Fruit fly (Drosophila melanogaster): ENCODE results near the gene GCS2beta.

DNA sequence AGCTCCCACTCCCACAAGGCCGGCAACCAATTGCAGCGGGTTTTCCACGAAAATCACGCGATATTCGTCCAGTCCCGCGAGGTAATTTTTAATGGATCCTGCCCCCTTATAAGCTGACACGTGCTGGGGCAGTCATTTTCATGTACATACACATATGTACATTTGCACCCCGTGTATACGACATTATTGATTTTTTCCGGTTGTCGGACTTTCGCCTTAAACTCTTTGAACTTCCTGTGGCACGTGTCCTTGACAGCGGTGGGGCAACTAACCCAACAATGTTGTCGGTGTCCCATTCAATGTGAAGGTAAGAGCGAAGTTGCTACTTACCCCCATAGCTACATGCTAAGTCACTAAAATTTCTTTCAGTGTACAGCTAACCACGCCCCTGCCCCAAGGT, 32.0 kb downstream of the GCS2beta start:
- TF ChIP-seq D1 (tag; optimal IDR thresholded peaks at IDR 0.05) (no peak), Ets98B (GFP tag; IDR thresholded peaks at IDR 0.05) (no peak), CG12605 (GFP tag; IDR thresholded peaks at IDR 0.05) (no peak), CG4496 (GFP tag; IDR thresholded peaks at IDR 0.05) (no peak), Pif1B (GFP tag; optimal IDR thresholded peaks at IDR 0.05) (no peak)

All from whole organism, pupa.